Fruit fly (Drosophila melanogaster): ENCODE data around the gene ifc.
A peak's percentile ranks its signal among the peaks of the same experiment; 100 is the strongest.

Gene ifc

DNA sequence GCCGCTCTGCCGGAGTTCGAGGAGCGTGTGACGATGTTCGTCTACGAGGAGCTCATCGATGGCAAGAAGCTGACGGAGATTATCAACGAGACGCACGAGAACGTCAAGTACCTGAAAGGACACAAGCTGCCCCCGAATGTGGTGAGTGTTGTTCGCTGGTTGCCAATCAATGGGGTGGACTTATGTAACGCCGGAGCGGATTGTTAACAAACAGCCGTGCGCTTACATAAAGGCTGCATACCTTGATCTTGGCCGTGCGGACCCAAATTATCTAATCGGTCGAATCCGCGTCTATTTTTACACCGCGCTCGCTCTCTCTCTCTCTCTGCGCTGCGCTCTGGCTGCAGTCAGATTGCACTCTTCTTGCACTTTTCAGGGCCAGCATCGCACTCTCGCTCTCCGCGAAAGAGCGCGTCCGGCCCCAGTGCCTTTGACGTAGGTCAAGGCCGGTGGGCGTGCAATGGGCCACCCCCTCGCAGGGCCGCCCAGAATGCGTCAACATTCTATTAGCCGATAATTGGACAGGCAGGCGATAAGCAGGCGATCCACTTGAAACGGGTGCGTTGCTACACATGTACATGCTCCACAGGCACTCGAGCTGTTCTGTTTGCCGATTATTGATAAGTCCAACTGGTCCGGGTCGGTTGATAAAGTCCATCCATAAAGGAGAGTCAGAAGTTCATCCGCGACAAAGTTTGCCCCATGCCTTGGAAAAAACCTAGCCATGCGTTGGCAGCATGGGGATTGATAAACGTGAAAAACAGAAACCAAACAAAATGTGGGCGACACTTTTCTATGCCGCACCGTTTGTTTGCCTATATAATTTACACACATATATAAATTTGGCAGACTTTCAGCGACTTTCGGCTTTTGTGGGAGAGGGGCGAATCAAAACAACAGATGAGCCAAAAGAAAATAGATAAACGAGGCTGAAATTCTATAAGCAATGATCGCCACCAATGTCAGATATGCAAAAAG is 41.6 kb upstream of the ifc start (continued):
- TF ChIP-seq Trl (optimal IDR thresholded peaks at IDR 0.05) = peak in 1 of 2 experiments; percentile 87
- TF ChIP-seq Trl (GFP tag; optimal IDR thresholded peaks at IDR 0.05) = peak; percentile 3
- no peak for TF ChIP-seq Ssrp (tag; optimal IDR thresholded peaks at IDR 0.05)
- no peak for TF ChIP-seq CG16815 (GFP tag; optimal IDR thresholded peaks at IDR 0.05)
- TF ChIP-seq CG5953 (GFP tag; IDR thresholded peaks at IDR 0.05) = no peak
- TF ChIP-seq dimm (GFP tag; IDR thresholded peaks at IDR 0.05) = no peak
- no peak for TF ChIP-seq z (GFP tag; IDR thresholded peaks at IDR 0.05)
- TF ChIP-seq Elba2 (GFP tag; optimal IDR thresholded peaks at IDR 0.05) = no peak
- no peak for TF ChIP-seq unc-4 (GFP tag; IDR thresholded peaks at IDR 0.05; ENCODE audit: partially characterized antibody)
- peak; percentile 67 for TF ChIP-seq gro (GFP tag; optimal IDR thresholded peaks at IDR 0.05)
- peak; percentile 47 for TF ChIP-seq chn (GFP tag; optimal IDR thresholded peaks at IDR 0.05)
- TF ChIP-seq Opbp (GFP tag; IDR thresholded peaks at IDR 0.05; ENCODE audit: partially characterized antibody) = peak; percentile 31; the same call in 1 of the 3 replicates
- TF ChIP-seq CG14965 (GFP tag; optimal IDR thresholded peaks at IDR 0.05; ENCODE audit: borderline replicate concordance) = no peak
- peak; percentile 78 for TF ChIP-seq ci (GFP tag; IDR thresholded peaks at IDR 0.05)
- no peak for TF ChIP-seq insv (GFP tag; optimal IDR thresholded peaks at IDR 0.05)
- TF ChIP-seq chinmo (GFP tag; IDR thresholded peaks at IDR 0.05; ENCODE audit: partially characterized antibody) = peak; percentile 81; the same call in 1 of the 4 replicates
- peak; percentile 33 for TF ChIP-seq CG17912 (GFP tag; optimal IDR thresholded peaks at IDR 0.05)
- TF ChIP-seq CG17568 (GFP tag; optimal IDR thresholded peaks at IDR 0.05) = no peak
- TF ChIP-seq salm (tag; optimal IDR thresholded peaks at IDR 0.05) = peak; percentile 25
- no peak for TF ChIP-seq Atf-2 (GFP tag; optimal IDR thresholded peaks at IDR 0.05)
- TF ChIP-seq CG3847 (GFP tag; IDR thresholded peaks at IDR 0.05) = no peak
- no peak for TF ChIP-seq Usf (GFP tag; optimal IDR thresholded peaks at IDR 0.05)
- no peak for TF ChIP-seq Side (GFP tag; optimal IDR thresholded peaks at IDR 0.05)
- TF ChIP-seq dm (GFP tag; optimal IDR thresholded peaks at IDR 0.05) = no peak
- TF ChIP-seq inv (GFP tag; IDR thresholded peaks at IDR 0.05; ENCODE audit: partially characterized antibody) = no peak
- peak; percentile 56; the same call in 1 of the 2 replicates for TF ChIP-seq crol (GFP tag; IDR thresholded peaks at IDR 0.05)
- TF ChIP-seq NK7.1 (GFP tag; optimal IDR thresholded peaks at IDR 0.05) = no peak
- TF ChIP-seq CG18619 (GFP tag; optimal IDR thresholded peaks at IDR 0.05) = no peak
- TF ChIP-seq CG4820 (GFP tag; optimal IDR thresholded peaks at IDR 0.05) = no peak

DNA sequence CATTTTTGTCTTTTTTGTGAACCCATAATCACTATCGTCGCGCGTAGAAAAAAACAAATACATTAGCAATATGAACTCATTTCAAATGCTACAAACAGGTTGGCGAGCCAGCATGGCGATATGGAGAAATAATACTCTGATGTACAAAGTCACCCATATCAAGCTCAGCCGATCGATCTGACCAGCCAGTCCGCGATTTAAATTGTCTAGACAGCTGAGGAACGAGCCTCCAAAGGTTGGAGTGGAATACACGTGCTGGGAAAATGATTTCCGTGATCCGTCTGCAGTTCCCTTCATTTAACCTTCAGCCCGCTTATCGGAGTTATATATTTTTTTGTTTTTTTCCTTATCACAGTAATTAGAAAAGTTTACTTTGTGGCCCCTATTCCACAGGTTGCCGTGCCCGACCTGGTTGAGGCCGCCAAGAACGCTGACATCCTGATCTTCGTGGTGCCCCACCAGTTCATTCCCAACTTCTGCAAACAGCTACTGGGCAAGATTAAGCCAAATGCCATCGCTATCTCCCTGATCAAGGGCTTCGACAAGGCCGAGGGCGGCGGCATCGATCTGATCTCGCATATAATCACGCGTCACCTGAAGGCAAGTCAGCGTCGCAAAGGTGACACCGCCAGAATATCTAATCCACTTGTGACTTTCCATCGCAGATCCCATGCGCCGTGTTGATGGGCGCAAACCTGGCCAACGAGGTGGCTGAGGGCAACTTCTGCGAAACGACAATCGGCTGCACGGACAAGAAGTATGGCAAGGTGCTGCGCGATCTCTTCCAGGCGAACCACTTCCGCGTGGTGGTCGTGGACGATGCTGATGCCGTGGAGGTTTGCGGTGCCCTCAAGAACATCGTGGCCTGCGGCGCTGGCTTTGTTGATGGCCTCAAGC is 40.2 kb upstream of the ifc start:
- TF ChIP-seq dysf (GFP tag; IDR thresholded peaks at IDR 0.05) (0 out of 3 replicates have a peak, but pooled peaks have one; percentile 54), pho (GFP tag; optimal IDR thresholded peaks at IDR 0.05) (no peak), CG11247 (GFP tag; IDR thresholded peaks at IDR 0.05) (no peak), CG6683 (GFP tag; optimal IDR thresholded peaks at IDR 0.05) (no peak), tgo (GFP tag; IDR thresholded peaks at IDR 0.05) (0 out of 3 replicates have a peak, but pooled peaks have one; percentile 18), cad (GFP tag; optimal IDR thresholded peaks at IDR 0.05) (no peak), CG31224 (GFP tag; IDR thresholded peaks at IDR 0.05) (no peak), CG9609 (GFP tag; optimal IDR thresholded peaks at IDR 0.05) (no peak), Sin3A (optimal IDR thresholded peaks at IDR 0.05) (no peak), H2.0 (GFP tag; IDR thresholded peaks at IDR 0.05) (no peak), dimm (GFP tag; IDR thresholded peaks at IDR 0.05) (no peak), CG12769 (tag; optimal IDR thresholded peaks at IDR 0.05) (peak; percentile 81), CG34376 (GFP tag; optimal IDR thresholded peaks at IDR 0.05) (peak; percentile 46), mirr (GFP tag; optimal IDR thresholded peaks at IDR 0.05) (peak; percentile 44), CG10431 (GFP tag; optimal IDR thresholded peaks at IDR 0.05) (no peak), grn (GFP tag; optimal IDR thresholded peaks at IDR 0.05) (peak; percentile 88), CrebB (tag; optimal IDR thresholded peaks at IDR 0.05) (no peak), hkb (optimal IDR thresholded peaks at IDR 0.05) (no peak), hkb (GFP tag; IDR thresholded peaks at IDR 0.05) (no peak), chm (GFP tag; IDR thresholded peaks at IDR 0.05) (no peak), tap (tag; optimal IDR thresholded peaks at IDR 0.05) (no peak)

Data from whole organism, embryonic.